Fruit fly (Drosophila melanogaster): ENCODE measurements around the gene mldr.

- TF ChIP-seq CG8478 (optimal IDR thresholded peaks at IDR 0.05), result no peak
- TF ChIP-seq psq (optimal IDR thresholded peaks at IDR 0.05), result no peak
- TF ChIP-seq pan (optimal IDR thresholded peaks at IDR 0.05), result no peak
- TF ChIP-seq Dll (optimal IDR thresholded peaks at IDR 0.05), result no peak
- no peak for TF ChIP-seq EcR (GFP tag; optimal IDR thresholded peaks at IDR 0.05)
These were observed 35.6 kb upstream of the mldr start, which contains the start of the genes Rbcn-3A and Spx for dm6 chrX:6255414-6255915.

Measured in whole organism.